Fruit fly (Drosophila melanogaster) whole organism, embryonic: Measurements from ENCODE around the gene CG15537.

Experiments
- CG10431 ChIP-seq: fragments of 200-800 bp; sonication (Bioruptor generic); optimal IDR thresholded peaks from 3 replicates; lab custom pipeline; 2018; ENCODE audit warnings: missing biosample characterization, mild to moderate bottlenecking, missing genetic modification characterization
- CG13296 ChIP-seq: fragments of 200-800 bp; sonication (Bioruptor generic); optimal IDR thresholded peaks from 3 replicates; lab custom pipeline; 2018; ENCODE audit warnings: missing biosample characterization, mild to moderate bottlenecking, missing genetic modification characterization
- CG14014 ChIP-seq: fragments of 200-800 bp; sonication (Bioruptor generic); IDR thresholded peaks from 2 replicates; pipeline ENCODE4 v1.3.6; 2022; ENCODE audit warnings: missing biosample characterization, missing genetic modification characterization
- CG15514 ChIP-seq: fragments of 200-800 bp; sonication (Bioruptor generic); optimal IDR thresholded peaks from 3 replicates; lab custom pipeline; 2017; ENCODE audit warnings: missing biosample characterization, missing genetic modification characterization, mild to moderate bottlenecking, moderate library complexity, missing genetic modification reagents
- CG16813 ChIP-seq: fragments of 200-800 bp; sonication (Bioruptor generic); IDR thresholded peaks from 3 replicates; pipeline ENCODE4 v1.3.6; 2022; ENCODE audit warnings: missing biosample characterization, missing genetic modification characterization; ENCODE audit not compliant: partially characterized antibody
- CG17802 ChIP-seq: fragments of 200-800 bp; sonication (Bioruptor generic); optimal IDR thresholded peaks from 2 replicates; lab custom pipeline; 2018; ENCODE audit warnings: missing biosample characterization, mild to moderate bottlenecking, missing genetic modification characterization, moderate library complexity
- CG18599 ChIP-seq: fragments of 200-800 bp; sonication (Bioruptor generic); optimal IDR thresholded peaks from 3 replicates; lab custom pipeline; 2017; ENCODE audit warnings: missing biosample characterization, missing genetic modification characterization, mild to moderate bottlenecking, moderate library complexity, missing genetic modification reagents
- CG2712 ChIP-seq: fragments of 200-800 bp; optimal IDR thresholded peaks from 3 replicates; lab custom pipeline; 2019; ENCODE audit warnings: missing biosample characterization, mild to moderate bottlenecking, missing genetic modification characterization, moderate library complexity
- CG32767 ChIP-seq: fragments of 200-800 bp; sonication (Bioruptor generic); IDR thresholded peaks from 2 replicates; pipeline ENCODE4 v1.3.6; 2022; ENCODE audit warnings: missing biosample characterization, missing genetic modification characterization
- CG32772 ChIP-seq: fragments of 200-800 bp; sonication (Bioruptor generic); IDR thresholded peaks from 2 replicates; pipeline ENCODE4 v1.3.6; 2022; ENCODE audit warnings: missing biosample characterization, missing genetic modification characterization
- CG33557 ChIP-seq: fragments of 200-800 bp; sonication (Bioruptor generic); optimal IDR thresholded peaks from 2 replicates; lab custom pipeline; 2019; ENCODE audit warnings: missing biosample characterization, mild to moderate bottlenecking, missing genetic modification characterization, moderate library complexity
- CG4424 ChIP-seq: fragments of 200-800 bp; sonication (Bioruptor generic); optimal IDR thresholded peaks from 3 replicates; lab custom pipeline; 2016; ENCODE audit warnings: missing biosample characterization, missing genetic modification characterization
- CG4617 ChIP-seq: fragments of 200-800 bp; sonication (Bioruptor generic); optimal IDR thresholded peaks from 3 replicates; lab custom pipeline; 2016; ENCODE audit warnings: missing biosample characterization, missing genetic modification characterization, borderline replicate concordance
- CG5245 ChIP-seq: fragments of 200-800 bp; sonication (Bioruptor generic); optimal IDR thresholded peaks from 3 replicates; lab custom pipeline; 2016; ENCODE audit warnings: missing biosample characterization, missing genetic modification characterization
- CG7556 ChIP-seq: fragments of 200-800 bp; sonication (Bioruptor generic); optimal IDR thresholded peaks from 2 replicates; lab custom pipeline; 2017; ENCODE audit warnings: missing biosample characterization, mild to moderate bottlenecking, missing genetic modification characterization
- CG8290 ChIP-seq, 3 experiments: fragments of 200-800 bp; sonication (Bioruptor generic); optimal IDR thresholded peaks; 2 replicates each; lab custom pipeline; 2016 to 2019; ENCODE audit warnings: missing biosample characterization in 3 of 3, missing genetic modification characterization in 3 of 3, mild to moderate bottlenecking in 2 of 3, moderate library complexity in 1 of 3
- CG8478 ChIP-seq: fragments of >200 bp; optimal IDR thresholded peaks from 2 replicates; lab custom pipeline; 2018
- CTCF ChIP-seq: fragments of 200-800 bp; sonication (Bioruptor generic); optimal IDR thresholded peaks from 2 replicates; lab custom pipeline; 2017; ENCODE audit warnings: missing biosample characterization, mild to moderate bottlenecking, missing genetic modification characterization, moderate library complexity
- Dfd ChIP-seq, 2 experiments: fragments of >200 bp; optimal IDR thresholded peaks; 2 replicates each; lab custom pipeline; 2017; ENCODE audit warnings: missing biosample characterization in 2 of 2, missing genetic modification characterization in 2 of 2
- Dp ChIP-seq: fragments of 200-800 bp; sonication (Bioruptor generic); optimal IDR thresholded peaks from 2 replicates; lab custom pipeline; 2018; ENCODE audit warnings: missing biosample characterization, mild to moderate bottlenecking, missing genetic modification characterization, moderate library complexity
- Eip74EF ChIP-seq, 2 experiments: fragments of 200-800 bp in 1 of 2; fragments of >200 bp in 1 of 2; sonication (Bioruptor generic) in 1 of 2; optimal IDR thresholded peaks; 2 replicates each; lab custom pipeline; 2017 to 2019; ENCODE audit warnings: missing biosample characterization in 2 of 2, missing genetic modification characterization in 2 of 2, mild to moderate bottlenecking in 1 of 2, moderate library complexity in 1 of 2
- Ets65A ChIP-seq: fragments of 200-800 bp; sonication (Bioruptor generic); peaks from one replicate; lab custom pipeline; 2016; ENCODE audit warnings: missing biosample characterization, missing genetic modification characterization
- HLH4C ChIP-seq: fragments of 200-800 bp; sonication (Bioruptor generic); IDR thresholded peaks from 3 replicates; pipeline ENCODE4 v1.3.6; 2022; ENCODE audit warnings: missing biosample characterization, missing genetic modification characterization; ENCODE audit not compliant: partially characterized antibody
- Med ChIP-seq: fragments of 200-800 bp; sonication (Bioruptor generic); peaks from one replicate; lab custom pipeline; 2016; ENCODE audit warnings: missing biosample characterization, missing genetic modification characterization, mild to moderate bottlenecking, inconsistent platforms, moderate library complexity
- NC2α ChIP-seq: fragments of 200-800 bp; sonication (Bioruptor generic); optimal IDR thresholded peaks from 2 replicates; lab custom pipeline; 2016; ENCODE audit warnings: missing biosample characterization, missing genetic modification characterization
- Pdp1 ChIP-seq, 2 experiments: fragments of 200-800 bp; sonication (Bioruptor generic); optimal IDR thresholded peaks; 3 replicates each; lab custom pipeline; 2016; ENCODE audit warnings: missing biosample characterization in 2 of 2, missing genetic modification characterization in 2 of 2, mild to moderate bottlenecking in 1 of 2, moderate library complexity in 1 of 2
- Ravus ChIP-seq: fragments of 200-800 bp; sonication (Bioruptor generic); IDR thresholded peaks from 2 replicates; pipeline ENCODE4 v1.3.6; 2022; ENCODE audit warnings: missing biosample characterization, missing genetic modification characterization
- Sox102F ChIP-seq: fragments of 200-800 bp; sonication (Bioruptor generic); optimal IDR thresholded peaks from 2 replicates; lab custom pipeline; 2018; ENCODE audit warnings: missing biosample characterization, mild to moderate bottlenecking, missing genetic modification characterization, moderate library complexity
- Sry-β ChIP-seq: fragments of 200-800 bp; sonication (Bioruptor generic); optimal IDR thresholded peaks from 2 replicates; lab custom pipeline; 2018; ENCODE audit warnings: missing biosample characterization, mild to moderate bottlenecking, missing genetic modification characterization, moderate library complexity
- ash1 ChIP-seq: fragments of 200-800 bp; sonication (Bioruptor generic); optimal IDR thresholded peaks from 2 replicates; lab custom pipeline; 2018; ENCODE audit warnings: missing biosample characterization, mild to moderate bottlenecking, missing genetic modification characterization
- bbx ChIP-seq: fragments of 200-800 bp; sonication (Bioruptor generic); IDR thresholded peaks from 2 replicates; pipeline ENCODE4 v1.3.6; 2022; ENCODE audit warnings: missing biosample characterization, missing genetic modification characterization; ENCODE audit not compliant: partially characterized antibody
- hb ChIP-seq: fragments of 200-800 bp; sonication (Bioruptor generic); IDR thresholded peaks from 3 replicates; pipeline ENCODE4 v1.3.6; 2022; ENCODE audit warnings: missing biosample characterization, missing genetic modification characterization; ENCODE audit not compliant: partially characterized antibody
- lbe ChIP-seq: fragments of 200-800 bp; sonication (Bioruptor generic); optimal IDR thresholded peaks from 2 replicates; lab custom pipeline; 2016; ENCODE audit warnings: missing biosample characterization, mild to moderate bottlenecking, missing genetic modification characterization
- onecut ChIP-seq: fragments of 200-800 bp; sonication (Bioruptor generic); IDR thresholded peaks from 2 replicates; pipeline ENCODE4 v1.3.6; 2022; ENCODE audit warnings: missing biosample characterization, missing genetic modification characterization
- sens-2 ChIP-seq: fragments of 200-800 bp; sonication (Bioruptor generic); IDR thresholded peaks from 2 replicates; pipeline ENCODE4 v1.3.6; 2022; ENCODE audit warnings: missing biosample characterization, missing genetic modification characterization
- sima ChIP-seq: fragments of 200-800 bp; sonication (Bioruptor generic); optimal IDR thresholded peaks from 2 replicates; lab custom pipeline; 2016; ENCODE audit warnings: missing biosample characterization, missing genetic modification characterization
- slbo ChIP-seq: fragments of 200-800 bp; sonication (Bioruptor generic); IDR thresholded peaks from 2 replicates; pipeline ENCODE4 v1.3.6; 2022; ENCODE audit warnings: missing biosample characterization, missing genetic modification characterization
- tll ChIP-seq, 2 experiments: fragments of 200-800 bp in 1 of 2; fragments of >200 bp in 1 of 2; sonication (Bioruptor generic) in 1 of 2; optimal IDR thresholded peaks; 2 replicates each; lab custom pipeline; 2017 to 2019; ENCODE audit warnings: missing biosample characterization in 2 of 2, missing genetic modification characterization in 2 of 2, mild to moderate bottlenecking in 1 of 2, moderate library complexity in 1 of 2
- tx ChIP-seq: fragments of 200-800 bp; sonication (Bioruptor generic); optimal IDR thresholded peaks from 2 replicates; lab custom pipeline; 2016; ENCODE audit warnings: missing biosample characterization, missing genetic modification characterization
- vvl ChIP-seq: fragments of 200-800 bp; sonication (Bioruptor generic); IDR thresholded peaks from 2 replicates; pipeline ENCODE4 v1.3.6; 2022; ENCODE audit warnings: missing biosample characterization, missing genetic modification characterization

The CG15537 gene

dm6 chr3R:30455817-30456544 is 12.6 kb upstream of the CG15537 start, which contains the start of gene aralar1 (continued):
- TF ChIP-seq tll (GFP tag; optimal IDR thresholded peaks at IDR 0.05; lab: Kevin White, UChicago) (no peak), CG8290 (GFP tag; optimal IDR thresholded peaks at IDR 0.05; lab: Kevin White, UChicago) (no peak), CG8290 (tag; optimal IDR thresholded peaks at IDR 0.05; lab: Kevin White, UChicago) (no peak), Dfd (GFP tag; optimal IDR thresholded peaks at IDR 0.05; lab: Kevin White, UChicago) (peak in 1 of 2 experiments; percentile 26), Ets65A (GFP tag; lab: Kevin White, UChicago) (no peak), NC2α (no peak), CG4617 (GFP tag; lab: Kevin White, UChicago) (no peak), hb (GFP tag; lab: Robert Waterston, UW) (no peak), tx (GFP tag; lab: Kevin White, UChicago) (no peak), CG17802 (peak; percentile 55), CG33557 (no peak), Dp (GFP tag; lab: Kevin White, UChicago) (peak; percentile 25), CG13296 (GFP tag; lab: Kevin White, UChicago) (no peak), ash1 (no peak), CG16813 (no peak), Eip74EF (GFP tag; optimal IDR thresholded peaks at IDR 0.05; lab: Kevin White, UChicago) (no peak), CG32767 (GFP tag; lab: Robert Waterston, UW) (no peak), CG18599 (GFP tag; lab: Kevin White, UChicago) (no peak), CG4424 (GFP tag; lab: Kevin White, UChicago) (no peak), vvl (GFP tag; lab: Robert Waterston, UW) (no peak), CG7556 (GFP tag; lab: Kevin White, UChicago) (no peak), CG8478 (lab: Kevin White, UChicago) (peak; percentile 24), CG10431 (GFP tag; lab: Kevin White, UChicago) (no peak), CG2712 (tag; lab: Kevin White, UChicago) (no peak), CG14014 (GFP tag; lab: Robert Waterston, UW) (no peak), CTCF (peak; percentile 88), slbo (no peak), Sox102F (GFP tag; lab: Kevin White, UChicago) (no peak), Med (GFP tag; lab: Kevin White, UChicago) (no peak), onecut (GFP tag; lab: Robert Waterston, UW) (peak; percentile 41), Sry-β (no peak), Pdp1 (GFP tag; optimal IDR thresholded peaks at IDR 0.05; lab: Kevin White, UChicago) (no peak), bbx (GFP tag; lab: Robert Waterston, UW) (no peak), sima (no peak), CG5245 (GFP tag; lab: Kevin White, UChicago) (no peak), CG15514 (GFP tag; lab: Kevin White, UChicago) (no peak), CG32772 (no peak), Ravus (GFP tag; lab: Robert Waterston, UW) (no peak), sens-2 (GFP tag; lab: Robert Waterston, UW) (no peak), lbe (GFP tag; lab: Kevin White, UChicago) (no peak), HLH4C (GFP tag; lab: Robert Waterston, UW) (0 out of 3 replicates have a peak, but pooled peaks have one; percentile 20)
- TF ChIP-seq, all 482 proteins: peak for 8
